Worm (Caenorhabditis elegans) whole organism, L4 larva: Measurements from ENCODE around the gene F09A5.3.

Experiments
- T20F7.1 ChIP-seq: fragments of 200-800 bp; sonication (Bioruptor generic); optimal IDR thresholded peaks from 2 replicates; lab custom pipeline; 2018; ENCODE audit warnings: mild to moderate bottlenecking, missing genetic modification characterization, missing compliant biosample characterization
- Y105C5A.15 ChIP-seq: fragments of 200-800 bp; sonication (Bioruptor generic); IDR thresholded peaks from 2 replicates; pipeline ENCODE4 v1.3.6; 2022; ENCODE audit warnings: missing genetic modification characterization, missing compliant biosample characterization
- Y48G9A.11 ChIP-seq: fragments of 200-800 bp; sonication (Bioruptor generic); IDR thresholded peaks from 2 replicates; pipeline ENCODE4 v1.3.6; 2022; ENCODE audit warnings: missing genetic modification reagents, missing genetic modification characterization, missing compliant biosample characterization
- Y5F2A.4 ChIP-seq: fragments of 200-800 bp; sonication (Bioruptor generic); optimal IDR thresholded peaks from 2 replicates; lab custom pipeline; 2018; ENCODE audit warnings: mild to moderate bottlenecking, missing genetic modification characterization, missing compliant biosample characterization
- ZK337.2 ChIP-seq: fragments of 200-800 bp; sonication (Bioruptor generic); IDR thresholded peaks from 2 replicates; pipeline ENCODE4 v1.3.6; 2022; ENCODE audit warnings: missing genetic modification reagents, missing genetic modification characterization, missing compliant biosample characterization
- ZK546.5 ChIP-seq, 2 experiments: sonication (generic microtip); optimal IDR thresholded peaks; 2 replicates each; lab custom pipeline; 2017; ENCODE audit warnings: missing biosample characterization in 2 of 2, missing genetic modification characterization in 2 of 2
- aha-1 ChIP-seq: fragments of 150-350 bp; peaks from one replicate; lab custom pipeline; 2014; ENCODE audit warnings: missing biosample characterization, missing genetic modification characterization
- aly-2 ChIP-seq: sonication (generic microtip); optimal IDR thresholded peaks from 2 replicates; lab custom pipeline; 2018; ENCODE audit warnings: missing biosample characterization, missing genetic modification characterization
- attf-4 ChIP-seq: sonication (generic microtip); optimal IDR thresholded peaks from 3 replicates; lab custom pipeline; 2017; ENCODE audit warnings: missing biosample characterization, missing genetic modification characterization
- ceh-20 ChIP-seq: fragments of 200-800 bp; sonication (Bioruptor generic); IDR thresholded peaks from 2 replicates; pipeline ENCODE4 v1.3.6; 2022; ENCODE audit warnings: missing genetic modification reagents, missing genetic modification characterization, missing compliant biosample characterization
- ceh-32 ChIP-seq: sonication (generic microtip); optimal IDR thresholded peaks from 2 replicates; lab custom pipeline; 2016; ENCODE audit warnings: mild to moderate bottlenecking, missing genetic modification characterization, missing compliant biosample characterization; ENCODE audit not compliant: poor library complexity
- ceh-44 ChIP-seq: fragments of 200-800 bp; sonication (Bioruptor generic); IDR thresholded peaks from 2 replicates; pipeline ENCODE4 v1.3.6; 2022; ENCODE audit warnings: missing genetic modification reagents, missing genetic modification characterization, missing compliant biosample characterization
- ceh-62 ChIP-seq: sonication (generic microtip); optimal IDR thresholded peaks from 2 replicates; lab custom pipeline; 2017; ENCODE audit warnings: missing biosample characterization, missing genetic modification characterization
- cey-2 ChIP-seq: sonication (generic microtip); optimal IDR thresholded peaks from 3 replicates; lab custom pipeline; 2017; ENCODE audit warnings: missing genetic modification characterization, mild to moderate bottlenecking, missing compliant biosample characterization, antibody characterized with exemption, borderline replicate concordance; ENCODE audit not compliant: insufficient read depth
- daf-16 ChIP-seq, 3 experiments: sonication (generic microtip); optimal IDR thresholded peaks; 2 replicates each; lab custom pipeline; 2016 to 2017; ENCODE audit warnings: missing genetic modification characterization in 3 of 3, missing genetic modification reagents in 3 of 3, mild to moderate bottlenecking in 2 of 3, missing compliant biosample characterization in 2 of 3, missing biosample characterization in 1 of 3, moderate library complexity in 1 of 3
- daf-19 ChIP-seq: fragments of 200-800 bp; sonication (Bioruptor generic); conservative IDR thresholded peaks from 2 replicates; pipeline ENCODE4 v1.3.6; 2022; ENCODE audit warnings: missing genetic modification characterization, missing compliant biosample characterization
- dve-1 ChIP-seq: sonication (generic microtip); optimal IDR thresholded peaks from 2 replicates; lab custom pipeline; 2017; ENCODE audit warnings: antibody characterized with exemption, mild to moderate bottlenecking, missing genetic modification characterization, missing compliant biosample characterization; ENCODE audit not compliant: insufficient read depth
- fos-1 ChIP-seq: fragments of 150-350 bp; optimal IDR thresholded peaks from 2 replicates; lab custom pipeline; 2014; ENCODE audit warnings: missing biosample characterization, missing genetic modification characterization
- gei-8 ChIP-seq: fragments of 200-800 bp; sonication (Bioruptor generic); optimal IDR thresholded peaks from 2 replicates; lab custom pipeline; 2018; ENCODE audit warnings: mild to moderate bottlenecking, missing genetic modification characterization, missing compliant biosample characterization
- hlh-11 ChIP-seq: fragments of 200-800 bp; sonication (Bioruptor generic); optimal IDR thresholded peaks from 2 replicates; lab custom pipeline; 2018; ENCODE audit warnings: mild to moderate bottlenecking, missing genetic modification characterization, missing compliant biosample characterization
- hlh-30 ChIP-seq: sonication (generic microtip); optimal IDR thresholded peaks from 2 replicates; lab custom pipeline; 2017; ENCODE audit warnings: antibody characterized with exemption, mild to moderate bottlenecking, missing genetic modification characterization, missing compliant biosample characterization; ENCODE audit not compliant: insufficient read depth
- lim-7 ChIP-seq: fragments of 200-800 bp; sonication (Bioruptor generic); IDR thresholded peaks from 2 replicates; pipeline ENCODE4 v1.3.6; 2022; ENCODE audit warnings: missing genetic modification characterization, missing compliant biosample characterization
- lin-1 ChIP-seq: fragments of 200-800 bp; sonication (Bioruptor generic); IDR thresholded peaks from 2 replicates; pipeline ENCODE4 v1.3.6; 2022; ENCODE audit warnings: missing genetic modification reagents, missing genetic modification characterization, missing compliant biosample characterization
- lin-13 ChIP-seq: fragments of 150-350 bp; optimal IDR thresholded peaks from 2 replicates; lab custom pipeline; 2014; ENCODE audit warnings: missing biosample characterization, missing genetic modification reagents, missing genetic modification characterization
- lin-29 ChIP-seq: fragments of 200-800 bp; sonication (Bioruptor generic); IDR thresholded peaks from 2 replicates; pipeline ENCODE4 v1.3.6; 2022; ENCODE audit warnings: missing genetic modification reagents, missing genetic modification characterization, missing compliant biosample characterization
- mdl-1 ChIP-seq, 2 experiments: fragments of 150-350 bp in 1 of 2; sonication (generic microtip) in 1 of 2; optimal IDR thresholded peaks; 2 replicates each; lab custom pipeline; 2014 to 2017; ENCODE audit warnings: missing biosample characterization in 2 of 2, missing genetic modification characterization in 2 of 2
- mdt-29 ChIP-seq: fragments of 200-800 bp; sonication (Bioruptor generic); IDR thresholded peaks from 2 replicates; pipeline ENCODE4 v1.3.6; 2022; ENCODE audit warnings: missing genetic modification reagents, missing genetic modification characterization, missing compliant biosample characterization
- nhr-10 ChIP-seq: fragments of 150-350 bp; optimal IDR thresholded peaks from 2 replicates; lab custom pipeline; 2014; ENCODE audit warnings: missing biosample characterization, missing genetic modification characterization
- nhr-111 ChIP-seq: fragments of 200-800 bp; sonication (Bioruptor generic); optimal IDR thresholded peaks from 2 replicates; lab custom pipeline; 2018; ENCODE audit warnings: mild to moderate bottlenecking, missing genetic modification characterization, missing compliant biosample characterization
- nhr-41 ChIP-seq: fragments of 200-800 bp; sonication (Bioruptor generic); IDR thresholded peaks from 2 replicates; pipeline ENCODE4 v1.3.6; 2022; ENCODE audit warnings: missing genetic modification reagents, missing genetic modification characterization, missing compliant biosample characterization
- nhr-42 ChIP-seq: fragments of 200-800 bp; sonication (Bioruptor generic); IDR thresholded peaks from 2 replicates; pipeline ENCODE4 v1.3.6; 2022; ENCODE audit warnings: missing genetic modification characterization, missing compliant biosample characterization
- pha-4 ChIP-seq, 2 experiments: fragments of 150-350 bp in 1 of 2; fragments of 200-800 bp in 1 of 2; sonication (Bioruptor generic) in 1 of 2; IDR thresholded peaks in 1 of 2; optimal IDR thresholded peaks in 1 of 2; 2 replicates each; pipeline versions ENCODE4 v1.3.6 to Lab custom; 2014 to 2022; ENCODE audit warnings: missing genetic modification characterization in 2 of 2, missing genetic modification reagents in 2 of 2, missing biosample characterization in 1 of 2, missing compliant biosample characterization in 1 of 2
- php-3 ChIP-seq: fragments of 200-800 bp; sonication (Bioruptor generic); IDR thresholded peaks from 2 replicates; pipeline ENCODE4 v1.3.6; 2022; ENCODE audit warnings: missing genetic modification reagents, missing genetic modification characterization, missing compliant biosample characterization
- set-16 ChIP-seq: fragments of 200-800 bp; sonication (Bioruptor generic); IDR thresholded peaks from 2 replicates; pipeline ENCODE4 v1.3.6; 2022; ENCODE audit warnings: missing genetic modification reagents, missing genetic modification characterization, missing compliant biosample characterization
- snpc-1.2 ChIP-seq: fragments of 200-800 bp; sonication (Bioruptor generic); IDR thresholded peaks from 2 replicates; pipeline ENCODE4 v1.3.6; 2022; ENCODE audit warnings: missing genetic modification reagents, missing genetic modification characterization, missing compliant biosample characterization
- tra-1 ChIP-seq: fragments of 200-800 bp; sonication (Bioruptor generic); IDR thresholded peaks from 2 replicates; pipeline ENCODE4 v1.3.6; 2022; ENCODE audit warnings: missing genetic modification reagents, missing genetic modification characterization, missing compliant biosample characterization
- unc-39 ChIP-seq: sonication (generic microtip); optimal IDR thresholded peaks from 2 replicates; lab custom pipeline; 2017; ENCODE audit warnings: missing biosample characterization, missing genetic modification characterization
- vab-7 ChIP-seq: fragments of 200-800 bp; sonication (Bioruptor generic); IDR thresholded peaks from 2 replicates; pipeline ENCODE4 v1.3.6; 2022; ENCODE audit warnings: missing genetic modification reagents, missing genetic modification characterization, missing compliant biosample characterization
- zfp-2 ChIP-seq: sonication (generic microtip); optimal IDR thresholded peaks from 2 replicates; lab custom pipeline; 2016; ENCODE audit warnings: mild to moderate bottlenecking, missing genetic modification characterization, missing compliant biosample characterization
- zip-11 ChIP-seq: fragments of 200-800 bp; sonication (Bioruptor generic); IDR thresholded peaks from 2 replicates; pipeline ENCODE4 v1.3.6; 2022; ENCODE audit warnings: missing genetic modification characterization, missing compliant biosample characterization
- zip-2 ChIP-seq: fragments of 150-350 bp; optimal IDR thresholded peaks from 2 replicates; lab custom pipeline; 2014; ENCODE audit warnings: missing biosample characterization, missing genetic modification characterization

F09A5.3 gene

DNA sequence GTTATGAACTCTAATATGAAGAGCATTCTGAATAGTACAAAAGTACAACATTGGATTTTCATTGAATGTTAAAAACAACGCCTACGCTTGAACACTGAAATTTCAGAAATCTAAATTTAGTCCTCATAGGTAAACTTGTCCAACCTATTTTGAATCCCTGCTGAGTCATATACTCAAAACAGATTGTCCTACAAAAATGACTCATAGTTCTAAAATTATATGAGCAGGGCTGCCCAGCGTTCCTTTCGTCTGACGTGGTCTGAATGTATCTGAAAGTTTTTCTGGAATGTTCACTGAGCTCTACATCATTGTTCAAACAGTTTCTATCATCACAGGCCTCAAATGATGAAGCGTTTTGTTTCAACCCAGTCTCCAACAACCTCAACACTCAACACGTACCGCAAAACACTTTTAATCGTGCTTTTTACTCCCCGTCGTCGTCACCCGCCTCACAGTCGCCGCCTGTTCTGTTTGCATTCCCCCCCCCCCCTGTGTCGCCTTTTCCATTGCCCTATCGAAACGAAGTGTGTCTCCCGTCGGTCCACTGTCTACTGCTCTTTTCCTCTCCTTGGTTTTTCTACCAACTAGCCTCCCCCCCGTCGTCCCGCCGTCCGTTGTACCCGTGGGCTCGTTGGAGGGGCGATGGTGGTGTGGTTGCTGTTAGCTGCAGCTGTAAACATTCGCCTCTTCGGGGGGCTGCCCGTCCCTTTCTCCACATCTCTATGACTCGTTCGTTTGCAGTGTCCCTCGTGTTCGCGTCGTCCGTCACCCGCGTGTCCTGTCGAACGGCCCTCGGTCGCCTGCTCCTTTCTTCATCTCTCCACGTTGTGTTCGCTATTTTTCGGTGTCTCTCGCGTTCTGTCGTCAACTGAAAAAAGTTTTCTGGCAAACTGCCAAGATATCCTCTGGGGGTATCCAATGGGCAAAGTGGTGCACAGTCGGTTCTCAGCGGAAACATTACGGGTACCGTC is 2.6 kb downstream of the F09A5.3 start (continued):
- TF ChIP-seq ZK546.5 (tag; optimal IDR thresholded peaks at IDR 0.05; lab: Kevin White, UChicago) = no peak
- peak; percentile 3 for TF ChIP-seq ceh-32 (tag; lab: Kevin White, UChicago)
- TF ChIP-seq cey-2 (tag; lab: Kevin White, UChicago) = no peak
- peak; percentile 23 for TF ChIP-seq zip-2
- peak; percentile 97 for TF ChIP-seq aha-1 (tag; lab: Kevin White, UChicago)
- TF ChIP-seq nhr-42 (GFP tag; lab: Robert Waterston, UW) = 0 out of 2 replicates have a peak, but pooled peaks have one; percentile 55
- TF ChIP-seq nhr-111 = peak; percentile 23
- no peak for TF ChIP-seq Y48G9A.11 (GFP tag; lab: Robert Waterston, UW)
- peak; percentile 6 for TF ChIP-seq T20F7.1 (GFP tag; lab: Kevin White, UChicago)
- TF ChIP-seq tra-1 (GFP tag; lab: Robert Waterston, UW) = 0 out of 2 replicates have a peak, but pooled peaks have one; percentile 61
- no peak for TF ChIP-seq Y105C5A.15 (GFP tag; lab: Robert Waterston, UW)
- 0 out of 2 replicates have a peak, but pooled peaks have one; percentile 63 for TF ChIP-seq lin-1
- TF ChIP-seq pha-4 (GFP tag; IDR thresholded peaks at IDR 0.05; lab: Robert Waterston, UW) = peak; percentile 84; the same call in 1 of the 2 replicates
- TF ChIP-seq pha-4 (tag; optimal IDR thresholded peaks at IDR 0.05; lab: Kevin White, UChicago) = peak; percentile 17
- peak; percentile 76 for TF ChIP-seq nhr-10 (tag; lab: Kevin White, UChicago)
- peak; percentile 94 for TF ChIP-seq hlh-30 (tag; lab: Kevin White, UChicago)

DNA sequence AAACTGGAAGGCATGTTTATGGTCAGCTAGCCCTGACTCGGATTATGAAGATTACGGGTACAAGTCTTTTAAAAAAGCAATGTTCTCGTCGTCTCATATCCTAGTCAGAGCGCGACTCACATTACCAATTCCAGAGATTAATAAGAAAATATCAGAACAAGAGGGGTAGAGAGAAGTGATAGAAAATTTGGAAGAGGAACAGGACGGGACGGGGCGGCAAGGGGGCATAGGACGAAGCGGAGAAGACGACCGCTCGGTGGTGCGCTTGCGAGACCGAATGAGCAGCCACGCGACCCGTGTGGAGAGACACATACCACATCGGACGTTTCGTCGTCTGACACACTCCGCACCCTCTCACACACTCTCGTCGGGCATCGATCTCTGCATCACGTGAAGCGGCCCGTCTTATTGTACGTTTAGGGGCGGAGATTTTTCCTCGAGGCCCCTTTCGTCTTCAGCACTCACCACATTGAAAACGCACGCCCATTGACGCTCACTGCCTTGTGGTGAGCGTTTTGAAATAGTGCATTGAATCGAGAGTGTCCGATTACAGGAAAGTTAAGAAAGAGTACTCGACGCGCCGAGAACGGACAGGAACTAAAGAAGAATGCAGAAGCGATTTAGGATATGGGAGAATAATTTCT is 3.7 kb downstream of the F09A5.3 start:
- TF ChIP-seq ceh-32 (tag; lab: Kevin White, UChicago) (peak; percentile 77), Y5F2A.4 (GFP tag; lab: Kevin White, UChicago) (peak; percentile 46), ZK337.2 (GFP tag; lab: Robert Waterston, UW) (0 out of 2 replicates have a peak, but pooled peaks have one; percentile 16), dve-1 (tag; lab: Kevin White, UChicago) (peak; percentile 93), lin-29 (GFP tag; lab: Robert Waterston, UW) (no peak; the same call in 1 of the 2 replicates), zip-11 (no peak), set-16 (GFP tag; lab: Robert Waterston, UW) (peak; percentile 99), php-3 (GFP tag; lab: Robert Waterston, UW) (peak; percentile 85; the same call in 1 of the 2 replicates), nhr-41 (GFP tag; lab: Robert Waterston, UW) (peak; percentile 32; the same call in 1 of the 2 replicates), unc-39 (tag; lab: Kevin White, UChicago) (no peak), daf-19 (GFP tag; lab: Robert Waterston, UW) (peak; percentile 63; the same call in 1 of the 2 replicates), aly-2 (tag; lab: Kevin White, UChicago) (no peak), mdt-29 (GFP tag; lab: Robert Waterston, UW) (peak; percentile 94), tra-1 (GFP tag; lab: Robert Waterston, UW) (peak; percentile 89), mdl-1 (tag; optimal IDR thresholded peaks at IDR 0.05; lab: Kevin White, UChicago) (peak; percentile 97 to 100), ceh-44 (GFP tag; lab: Robert Waterston, UW) (no peak), hlh-30 (tag; lab: Kevin White, UChicago) (peak; percentile 100), ceh-20 (GFP tag; lab: Robert Waterston, UW) (peak; percentile 93), lim-7 (peak; percentile 67), T20F7.1 (GFP tag; lab: Kevin White, UChicago) (peak; percentile 80), Y48G9A.11 (GFP tag; lab: Robert Waterston, UW) (peak; percentile 61; the same call in 1 of the 2 replicates), ZK546.5 (tag; optimal IDR thresholded peaks at IDR 0.05; lab: Kevin White, UChicago) (peak in 1 of 2 experiments; percentile 11), gei-8 (GFP tag; lab: Kevin White, UChicago) (peak; percentile 72), nhr-42 (GFP tag; lab: Robert Waterston, UW) (peak; percentile 85; the same call in 1 of the 2 replicates), attf-4 (tag; lab: Kevin White, UChicago) (peak; percentile 5), lin-1 (peak; percentile 82), zfp-2 (tag; lab: Kevin White, UChicago) (peak; percentile 69), snpc-1.2 (GFP tag; lab: Robert Waterston, UW) (no peak), ceh-62 (tag; lab: Kevin White, UChicago) (no peak), hlh-11 (tag; lab: Kevin White, UChicago) (peak; percentile 99), lin-13 (GFP tag; lab: Kevin White, UChicago) (peak; percentile 81), daf-16 (GFP tag; optimal IDR thresholded peaks at IDR 0.05; lab: Kevin White, UChicago) (peak; percentile 67 to 72), daf-16 (tag; optimal IDR thresholded peaks at IDR 0.05; lab: Kevin White, UChicago) (peak; percentile 86), fos-1 (tag; lab: Kevin White, UChicago) (peak; percentile 6), vab-7 (no peak; the same call in none of the 2 replicates)
